Comparison of ENCODE assay signal across 5 worm cellular contexts in genomic region chrX:3021466-3021865, ce11.
TF ChIP-seq lines count a peak whose summit lies in the region.

No protein-coding gene starts in this region.

TF ChIP-seq in whole organism, L1 larva, 84 proteins besides CTCF, POLR2A, EP300 and RAD21:
- TF ChIP-seq rnt-1 (tag; optimal IDR thresholded peaks at IDR 0.05; lab: Kevin White, UChicago) (peak; percentile 46), snu-23 (GFP tag; optimal IDR thresholded peaks at IDR 0.05; lab: Kevin White, UChicago) (peak; percentile 51), nhr-76 (tag; optimal IDR thresholded peaks at IDR 0.05; lab: Kevin White, UChicago) (no peak), lsy-2 (tag; optimal IDR thresholded peaks at IDR 0.05; lab: Kevin White, UChicago) (peak in 1 of 2 experiments; percentile 35), tbx-2 (tag; optimal IDR thresholded peaks at IDR 0.05; lab: Kevin White, UChicago) (no peak), unc-130 (tag; optimal IDR thresholded peaks at IDR 0.05; lab: Kevin White, UChicago) (peak; percentile 6), sup-37 (GFP tag; optimal IDR thresholded peaks at IDR 0.05; lab: Kevin White, UChicago) (no peak), pag-3 (tag; optimal IDR thresholded peaks at IDR 0.05; lab: Kevin White, UChicago; ENCODE audit: borderline replicate concordance, insufficient read depth) (no peak), ceh-88 (GFP tag; IDR thresholded peaks at IDR 0.05; lab: Robert Waterston, UW) (no peak), mep-1 (tag; optimal IDR thresholded peaks at IDR 0.05; lab: Kevin White, UChicago) (no peak), dsc-1 (tag; optimal IDR thresholded peaks at IDR 0.05; lab: Kevin White, UChicago) (peak; percentile 76), nhr-20 (tag; optimal IDR thresholded peaks at IDR 0.05; lab: Kevin White, UChicago) (peak; percentile 23), nhr-71 (tag; optimal IDR thresholded peaks at IDR 0.05; lab: Kevin White, UChicago) (peak; percentile 89), lin-14 (GFP tag; optimal IDR thresholded peaks at IDR 0.05; lab: Kevin White, UChicago) (peak; percentile 54), nhr-19 (GFP tag; conservative IDR thresholded peaks at IDR 0.05; lab: Robert Waterston, UW) (peak; percentile 47)

TF ChIP-seq in whole organism, L2 larva, 48 proteins besides CTCF, POLR2A, EP300 and RAD21:
- TF ChIP-seq lin-13 (GFP tag; optimal IDR thresholded peaks at IDR 0.05; lab: Kevin White, UChicago): no peak
- peak; percentile 67 for TF ChIP-seq nhr-129 (tag; optimal IDR thresholded peaks at IDR 0.05; lab: Kevin White, UChicago)
- TF ChIP-seq F13H6.1 (tag; optimal IDR thresholded peaks at IDR 0.05; lab: Kevin White, UChicago): peak; percentile 36
- TF ChIP-seq unc-55 (GFP tag; optimal IDR thresholded peaks at IDR 0.05; lab: Kevin White, UChicago): no peak
- TF ChIP-seq sma-9 (GFP tag; optimal IDR thresholded peaks at IDR 0.05; lab: Kevin White, UChicago): peak; percentile 68
- no peak for TF ChIP-seq sma-9 (tag; optimal IDR thresholded peaks at IDR 0.05; lab: Kevin White, UChicago)
- peak in 1 of 2 experiments; percentile 14 for TF ChIP-seq lsy-2 (tag; optimal IDR thresholded peaks at IDR 0.05; lab: Kevin White, UChicago)
- no peak for TF ChIP-seq nhr-12 (tag; optimal IDR thresholded peaks at IDR 0.05; lab: Kevin White, UChicago)

TF ChIP-seq in whole organism, L3 larva, 47 proteins besides CTCF, POLR2A, EP300 and RAD21:
- no peak for TF ChIP-seq skn-1 (tag; optimal IDR thresholded peaks at IDR 0.05; lab: Kevin White, UChicago)
- TF ChIP-seq nfya-1 (tag; optimal IDR thresholded peaks at IDR 0.05; lab: Kevin White, UChicago; ENCODE audit: insufficient read depth): peak; percentile 5

TF ChIP-seq in whole organism, L4 larva, 104 proteins besides CTCF, POLR2A, EP300 and RAD21:
- TF ChIP-seq dmd-6 (GFP tag; IDR thresholded peaks at IDR 0.05; lab: Robert Waterston, UW) (peak; percentile 47; the same call in 1 of the 2 replicates), madf-9 (GFP tag; conservative IDR thresholded peaks at IDR 0.05; lab: Robert Waterston, UW) (no peak)
TF ChIP-seq in whole organism, L4 larva: peak in this region for 1.

TF ChIP-seq in whole organism, mixed stage, embryonic, 35 proteins besides CTCF, POLR2A, EP300 and RAD21:
- no peak for TF ChIP-seq unc-120 (tag; optimal IDR thresholded peaks at IDR 0.05; lab: Kevin White, UChicago; ENCODE audit: poor library complexity, severe bottlenecking)
- TF ChIP-seq hlh-1 (tag; optimal IDR thresholded peaks at IDR 0.05; lab: Kevin White, UChicago): peak; percentile 3
TF ChIP-seq in whole organism, mixed stage, embryonic: peak in this region for 1.

Comparison
In these comparisons a context has a peak if more than half of its experiments do, and no peak if none do; other contexts are left out.
1. Of the 29 proteins assayed by ChIP-seq in both whole organism, L4 larva and whole organism, L1 larva: peak only in whole organism, L4 larva: none; only in whole organism, L1 larva: unc-130; in both: none; in neither: 27; mixed calls (peak in some experiments, not most) for 1.